Worm (Caenorhabditis elegans) whole organism, L1 larva: ENCODE measurements around the gene pes-5.

Experiments
- C34B4.2 ChIP-seq: sonication (generic microtip); optimal IDR thresholded peaks from 2 replicates; lab custom pipeline; 2017; ENCODE audit warnings: mild to moderate bottlenecking, missing genetic modification characterization, missing compliant biosample characterization
- F16B12.6 ChIP-seq: fragments of 150-350 bp; optimal IDR thresholded peaks from 2 replicates; lab custom pipeline; 2014; ENCODE audit warnings: missing biosample characterization, missing genetic modification characterization
- Y116A8C.19 ChIP-seq: sonication (generic microtip); optimal IDR thresholded peaks from 2 replicates; lab custom pipeline; 2016; ENCODE audit warnings: missing compliant biosample characterization, missing genetic modification characterization, borderline replicate concordance
- aha-1 ChIP-seq: fragments of 150-350 bp; optimal IDR thresholded peaks from 2 replicates; lab custom pipeline; 2014; ENCODE audit warnings: missing biosample characterization, missing genetic modification characterization
- alr-1 ChIP-seq: fragments of 200-800 bp; sonication (Bioruptor generic); optimal IDR thresholded peaks from 2 replicates; lab custom pipeline; 2018; ENCODE audit warnings: borderline replicate concordance, mild to moderate bottlenecking, missing genetic modification characterization, missing compliant biosample characterization
- ceh-63 ChIP-seq: fragments of 200-800 bp; sonication (Bioruptor generic); optimal IDR thresholded peaks from 2 replicates; lab custom pipeline; 2018; ENCODE audit warnings: mild to moderate bottlenecking, missing genetic modification characterization, missing compliant biosample characterization
- ceh-82 ChIP-seq, 3 experiments: fragments of 150-350 bp in 1 of 3; sonication (generic microtip) in 2 of 3; optimal IDR thresholded peaks; 2 replicates each; lab custom pipeline; 2014 to 2017; ENCODE audit warnings: missing biosample characterization in 3 of 3, missing genetic modification characterization in 3 of 3
- ceh-88 ChIP-seq: fragments of 200-800 bp; sonication (Bioruptor generic); IDR thresholded peaks from 2 replicates; pipeline ENCODE4 v1.3.6; 2022; ENCODE audit warnings: missing genetic modification characterization, missing compliant biosample characterization
- dpl-1 ChIP-seq, 3 experiments: fragments of 150-350 bp in 2 of 3; sonication (generic microtip) in 1 of 3; optimal IDR thresholded peaks; 2 replicates each; lab custom pipeline; 2014 to 2017; ENCODE audit warnings: missing biosample characterization in 3 of 3, missing genetic modification characterization in 3 of 3, missing genetic modification reagents in 3 of 3
- efl-3 ChIP-seq: fragments of 200-800 bp; sonication (Bioruptor generic); optimal IDR thresholded peaks from 2 replicates; lab custom pipeline; 2018; ENCODE audit warnings: mild to moderate bottlenecking, missing genetic modification characterization, missing compliant biosample characterization
- egl-13 ChIP-seq: sonication (generic microtip); optimal IDR thresholded peaks from 2 replicates; lab custom pipeline; 2016; ENCODE audit warnings: missing genotype, missing genetic modification reagents, missing genetic modification characterization, missing compliant biosample characterization
- egl-27 ChIP-seq, 2 experiments: fragments of 150-350 bp in 1 of 2; sonication (generic microtip); optimal IDR thresholded peaks; 3 replicates each; lab custom pipeline; 2017 to 2018; ENCODE audit warnings: missing biosample characterization in 2 of 2, missing genetic modification characterization in 2 of 2, missing genetic modification reagents in 2 of 2
- ets-5 ChIP-seq: fragments of 200-800 bp; sonication (Bioruptor generic); IDR thresholded peaks from 2 replicates; pipeline ENCODE4 v1.3.6; 2022; ENCODE audit warnings: missing genetic modification characterization, missing compliant biosample characterization
- fkh-10 ChIP-seq: sonication (generic microtip); optimal IDR thresholded peaks from 2 replicates; lab custom pipeline; 2017; ENCODE audit warnings: missing biosample characterization, missing genetic modification reagents, missing genetic modification characterization
- fkh-8 ChIP-seq: sonication (generic microtip); optimal IDR thresholded peaks from 2 replicates; lab custom pipeline; 2016; ENCODE audit warnings: mild to moderate bottlenecking, missing genetic modification characterization, missing compliant biosample characterization
- fos-1 ChIP-seq: fragments of 150-350 bp; optimal IDR thresholded peaks from 2 replicates; lab custom pipeline; 2014; ENCODE audit warnings: missing biosample characterization, missing genetic modification characterization
- hlh-17 ChIP-seq: fragments of 200-800 bp; sonication (Bioruptor generic); optimal IDR thresholded peaks from 2 replicates; lab custom pipeline; 2018; ENCODE audit warnings: missing genetic modification characterization, mild to moderate bottlenecking, missing compliant biosample characterization, moderate library complexity, borderline replicate concordance
- hlh-4 ChIP-seq: sonication (generic microtip); optimal IDR thresholded peaks from 2 replicates; lab custom pipeline; 2016; ENCODE audit warnings: mild to moderate bottlenecking, missing genetic modification characterization, missing compliant biosample characterization
- lin-14 ChIP-seq: fragments of 200-800 bp; sonication (Bioruptor generic); optimal IDR thresholded peaks from 2 replicates; lab custom pipeline; 2018; ENCODE audit warnings: mild to moderate bottlenecking, missing genetic modification characterization, moderate library complexity, missing compliant biosample characterization
- lin-15B ChIP-seq: fragments of 150-350 bp; sonication (generic microtip); optimal IDR thresholded peaks from 3 replicates; lab custom pipeline; 2014; ENCODE audit warnings: missing biosample characterization, missing genetic modification characterization
- lsy-2 ChIP-seq, 2 experiments: fragments of 150-350 bp; optimal IDR thresholded peaks; 2 replicates each; lab custom pipeline; 2014; ENCODE audit warnings: missing biosample characterization in 2 of 2, missing genetic modification characterization in 2 of 2
- mep-1 ChIP-seq: fragments of 150-350 bp; optimal IDR thresholded peaks from 2 replicates; lab custom pipeline; 2014; ENCODE audit warnings: missing biosample characterization, missing genetic modification characterization
- nhr-20 ChIP-seq: sonication (generic microtip); optimal IDR thresholded peaks from 2 replicates; lab custom pipeline; 2016; ENCODE audit warnings: mild to moderate bottlenecking, missing genetic modification characterization, missing compliant biosample characterization
- nhr-28 ChIP-seq: fragments of 150-350 bp; optimal IDR thresholded peaks from 2 replicates; lab custom pipeline; 2014; ENCODE audit warnings: missing biosample characterization, missing genetic modification characterization
- nhr-47 ChIP-seq: sonication (generic microtip); optimal IDR thresholded peaks from 2 replicates; lab custom pipeline; 2016; ENCODE audit warnings: mild to moderate bottlenecking, missing genetic modification characterization, moderate library complexity, missing compliant biosample characterization
- nhr-76 ChIP-seq: sonication (generic microtip); optimal IDR thresholded peaks from 2 replicates; lab custom pipeline; 2017; ENCODE audit warnings: missing biosample characterization, missing genetic modification characterization
- nhr-85 ChIP-seq: sonication (generic microtip); peaks from one replicate; lab custom pipeline; 2016; ENCODE audit warnings: missing genetic modification characterization, inconsistent platforms, missing compliant biosample characterization
- nhr-90 ChIP-seq: sonication (generic microtip); optimal IDR thresholded peaks from 2 replicates; lab custom pipeline; 2016; ENCODE audit warnings: mild to moderate bottlenecking, missing genetic modification characterization, missing compliant biosample characterization; ENCODE audit not compliant: poor library complexity
- pax-3 ChIP-seq: fragments of 200-800 bp; sonication (Bioruptor generic); optimal IDR thresholded peaks from 2 replicates; lab custom pipeline; 2018; ENCODE audit warnings: mild to moderate bottlenecking, missing genetic modification characterization, moderate library complexity, missing compliant biosample characterization
- pqm-1 ChIP-seq: sonication (generic microtip); optimal IDR thresholded peaks from 3 replicates; lab custom pipeline; 2017; ENCODE audit warnings: missing biosample characterization, missing genetic modification characterization
- rnt-1 ChIP-seq: sonication (generic microtip); optimal IDR thresholded peaks from 2 replicates; lab custom pipeline; 2016; ENCODE audit warnings: mild to moderate bottlenecking, missing genetic modification characterization, moderate library complexity, missing compliant biosample characterization
- snpc-4 ChIP-seq: fragments of 150-350 bp; optimal IDR thresholded peaks from 2 replicates; lab custom pipeline; 2014; ENCODE audit warnings: missing biosample characterization, missing genetic modification characterization
- sox-4 ChIP-seq: sonication (generic microtip); optimal IDR thresholded peaks from 2 replicates; lab custom pipeline; 2016; ENCODE audit warnings: missing genetic modification characterization, missing compliant biosample characterization
- sup-37 ChIP-seq: fragments of 200-800 bp; sonication (Bioruptor generic); optimal IDR thresholded peaks from 2 replicates; lab custom pipeline; 2018; ENCODE audit warnings: mild to moderate bottlenecking, missing genetic modification characterization, missing compliant biosample characterization
- tbx-2 ChIP-seq: sonication (generic microtip); optimal IDR thresholded peaks from 2 replicates; lab custom pipeline; 2016; ENCODE audit warnings: missing genetic modification characterization, missing compliant biosample characterization
- unc-30 ChIP-seq: sonication (generic microtip); optimal IDR thresholded peaks from 2 replicates; lab custom pipeline; 2017; ENCODE audit warnings: missing biosample characterization, missing genetic modification characterization
- unc-86 ChIP-seq: sonication (generic microtip); optimal IDR thresholded peaks from 2 replicates; lab custom pipeline; 2016; ENCODE audit warnings: missing genetic modification characterization, missing compliant biosample characterization
- unc-98 ChIP-seq: fragments of 200-800 bp; sonication (Bioruptor generic); IDR thresholded peaks from 2 replicates; pipeline ENCODE4 v1.3.6; 2022; ENCODE audit warnings: missing genetic modification characterization, missing compliant biosample characterization
- zip-4 ChIP-seq: fragments of 200-800 bp; sonication (Bioruptor generic); optimal IDR thresholded peaks from 2 replicates; lab custom pipeline; 2018; ENCODE audit warnings: mild to moderate bottlenecking, missing genetic modification characterization, moderate library complexity, missing compliant biosample characterization
- ztf-11 ChIP-seq, 2 experiments: sonication (generic microtip); optimal IDR thresholded peaks; 2 replicates each; lab custom pipeline; 2016 to 2017; ENCODE audit warnings: missing genetic modification characterization in 2 of 2, missing biosample characterization in 1 of 2, missing compliant biosample characterization in 1 of 2
- ztf-4 ChIP-seq: fragments of 150-350 bp; optimal IDR thresholded peaks from 2 replicates; lab custom pipeline; 2014; ENCODE audit warnings: missing biosample characterization, missing genetic modification characterization

Gene pes-5

DNA sequence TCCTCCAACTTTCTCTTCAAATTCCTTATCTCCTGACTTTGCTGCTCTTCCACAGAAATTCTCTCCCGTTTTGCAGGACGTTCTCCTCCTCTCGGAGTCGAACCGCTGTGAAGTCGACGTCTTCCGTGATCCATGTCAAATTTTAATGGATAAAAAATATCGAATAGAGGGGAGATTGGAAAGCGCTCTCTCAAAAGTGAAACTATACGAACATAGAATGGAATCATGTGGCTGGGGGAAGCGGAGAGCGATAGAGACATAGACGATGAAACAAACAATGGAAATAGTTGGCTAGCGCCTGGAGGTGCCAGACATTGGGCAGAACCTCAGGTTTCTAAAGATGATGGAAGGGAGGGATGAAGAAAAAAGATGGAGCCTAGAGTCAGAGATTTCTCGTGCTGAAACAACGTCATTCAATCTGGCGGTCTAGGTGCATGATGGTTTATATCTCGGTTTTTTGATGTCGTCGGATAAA is 15.9 kb downstream of the pes-5 start, which contains the start of gene F43G6.8 (continued):
- TF ChIP-seq sox-4 (tag; lab: Kevin White, UChicago) (no peak), hlh-4 (tag; lab: Kevin White, UChicago) (no peak), ceh-88 (GFP tag; lab: Robert Waterston, UW) (no peak), unc-86 (tag; lab: Kevin White, UChicago) (peak; percentile 12), sup-37 (GFP tag; lab: Kevin White, UChicago) (no peak), nhr-85 (tag; lab: Kevin White, UChicago) (no peak), pqm-1 (tag; lab: Kevin White, UChicago) (no peak), alr-1 (tag; lab: Kevin White, UChicago) (no peak), fos-1 (tag; lab: Kevin White, UChicago) (no peak), aha-1 (tag; lab: Kevin White, UChicago) (no peak), nhr-20 (tag; lab: Kevin White, UChicago) (peak; percentile 59), ceh-82 (tag; optimal IDR thresholded peaks at IDR 0.05; lab: Kevin White, UChicago) (peak in 1 of 3 experiments; percentile 47), unc-98 (GFP tag; lab: Robert Waterston, UW) (no peak), lin-15B (no peak), fkh-10 (GFP tag; lab: Kevin White, UChicago) (no peak), rnt-1 (tag; lab: Kevin White, UChicago) (peak; percentile 56), egl-13 (tag; lab: Kevin White, UChicago) (no peak), fkh-8 (tag; lab: Kevin White, UChicago) (peak; percentile 75), lin-14 (GFP tag; lab: Kevin White, UChicago) (peak; percentile 76), egl-27 (tag; optimal IDR thresholded peaks at IDR 0.05; lab: Kevin White, UChicago) (no peak), snpc-4 (tag; lab: Kevin White, UChicago) (peak; percentile 44), ets-5 (GFP tag; lab: Robert Waterston, UW) (no peak), lsy-2 (tag; optimal IDR thresholded peaks at IDR 0.05; lab: Kevin White, UChicago) (peak; percentile 42 to 72), nhr-28 (no peak), nhr-47 (peak; percentile 47), hlh-17 (GFP tag; lab: Kevin White, UChicago) (no peak), C34B4.2 (tag; lab: Kevin White, UChicago) (no peak), ztf-4 (tag; lab: Kevin White, UChicago) (peak; percentile 2), mep-1 (tag; lab: Kevin White, UChicago) (peak; percentile 71), ceh-63 (GFP tag; lab: Kevin White, UChicago) (no peak), dpl-1 (GFP tag; optimal IDR thresholded peaks at IDR 0.05; lab: Kevin White, UChicago) (peak; percentile 12 to 45 (median 35))

DNA sequence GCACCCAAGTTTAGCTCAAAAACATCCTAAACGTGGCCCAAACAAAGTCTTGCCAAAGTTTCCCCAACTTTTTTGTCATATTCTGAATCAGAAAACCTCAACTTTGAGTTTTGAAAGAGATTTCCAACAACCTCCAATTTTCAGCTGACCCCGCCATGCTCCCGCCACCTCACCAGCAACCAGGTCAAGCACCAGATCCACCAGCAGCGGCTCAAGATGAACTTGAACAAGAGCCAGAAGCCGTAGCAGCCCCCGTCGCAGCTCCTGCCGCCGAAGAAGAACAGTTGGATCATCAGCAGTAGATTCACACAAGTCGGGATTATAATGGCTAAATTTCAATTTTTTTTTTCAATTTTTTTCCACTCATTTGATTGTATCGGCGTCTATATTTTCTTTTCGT is 18.6 kb downstream of the pes-5 start:
- TF ChIP-seq nhr-90 (tag; lab: Kevin White, UChicago), result no peak
- no peak for TF ChIP-seq efl-3 (GFP tag; lab: Kevin White, UChicago)
- TF ChIP-seq unc-86 (tag; lab: Kevin White, UChicago), result no peak
- no peak for TF ChIP-seq nhr-76
- TF ChIP-seq unc-30 (tag; lab: Kevin White, UChicago), result no peak
- no peak for TF ChIP-seq ceh-88 (GFP tag; lab: Robert Waterston, UW)
- no peak for TF ChIP-seq pax-3 (tag; lab: Kevin White, UChicago)
- TF ChIP-seq tbx-2 (tag; lab: Kevin White, UChicago), result no peak
- TF ChIP-seq Y116A8C.19, result no peak
- TF ChIP-seq dpl-1 (GFP tag; optimal IDR thresholded peaks at IDR 0.05; lab: Kevin White, UChicago), result no peak
- no peak for TF ChIP-seq F16B12.6 (tag; lab: Kevin White, UChicago)
- no peak for TF ChIP-seq ceh-63 (GFP tag; lab: Kevin White, UChicago)
- TF ChIP-seq ztf-11 (tag; optimal IDR thresholded peaks at IDR 0.05; lab: Kevin White, UChicago), result no peak
- TF ChIP-seq nhr-47, result no peak
- TF ChIP-seq zip-4 (GFP tag; lab: Kevin White, UChicago), result no peak
